Worm (Caenorhabditis elegans) whole organism, late embryonic: ENCODE results near the gene sfxn-2.

Experiments
- ama-1 ChIP-seq: fragments of 150-350 bp; optimal IDR thresholded peaks from 2 replicates; lab custom pipeline; 2014
- ets-4 ChIP-seq: sonication (generic microtip); optimal IDR thresholded peaks from 2 replicates; lab custom pipeline; 2016; ENCODE audit warnings: missing genetic modification characterization, missing compliant biosample characterization
- fkh-10 ChIP-seq: fragments of 150-350 bp; optimal IDR thresholded peaks from 2 replicates; lab custom pipeline; 2014; ENCODE audit warnings: missing biosample characterization, missing genetic modification reagents, missing genetic modification characterization
- lin-11 ChIP-seq: fragments of 200-800 bp; sonication (Bioruptor generic); optimal IDR thresholded peaks from 2 replicates; lab custom pipeline; 2018; ENCODE audit warnings: mild to moderate bottlenecking, missing genetic modification characterization, missing compliant biosample characterization
- pax-1 ChIP-seq: fragments of 150-350 bp; optimal IDR thresholded peaks from 2 replicates; lab custom pipeline; 2014; ENCODE audit warnings: missing biosample characterization, missing genetic modification characterization
- tbx-2 ChIP-seq: sonication (generic microtip); optimal IDR thresholded peaks from 2 replicates; lab custom pipeline; 2016; ENCODE audit warnings: missing genetic modification characterization, missing compliant biosample characterization
- tbx-7 ChIP-seq: sonication (generic microtip); optimal IDR thresholded peaks from 2 replicates; lab custom pipeline; 2016; ENCODE audit warnings: missing genotype, missing genetic modification characterization, missing compliant biosample characterization
- unc-3 ChIP-seq, 2 experiments: fragments of 200-800 bp in 1 of 2; sonication (Bioruptor generic) in 1 of 2; sonication (generic microtip) in 1 of 2; conservative IDR thresholded peaks in 1 of 2; optimal IDR thresholded peaks in 1 of 2; 2 replicates each; pipeline versions ENCODE4 v1.3.6 to Lab custom; 2016 to 2022; ENCODE audit warnings: missing compliant biosample characterization in 2 of 2, missing genetic modification characterization in 2 of 2, missing genetic modification reagents in 1 of 2

ce11 chrX:7994486-7994885 is 36.4 kb upstream of the sfxn-2 start:
- TF ChIP-seq tbx-7 (tag; lab: Kevin White, UChicago) (no peak), ama-1 (lab: Kevin White, UChicago) (no peak), lin-11 (tag; lab: Kevin White, UChicago) (no peak), ets-4 (tag; lab: Kevin White, UChicago) (no peak), fkh-10 (GFP tag; lab: Kevin White, UChicago) (no peak), pax-1 (tag; lab: Kevin White, UChicago) (no peak), unc-3 (GFP tag; conservative IDR thresholded peaks at IDR 0.05; lab: Robert Waterston, UW) (no peak), unc-3 (tag; optimal IDR thresholded peaks at IDR 0.05; lab: Kevin White, UChicago) (no peak), tbx-2 (tag; lab: Kevin White, UChicago) (no peak)
